Worm (Caenorhabditis elegans) whole organism, late embryonic: ENCODE data around the gene Y69A2AR.47.

Experiments
- C38D4.7 ChIP-seq: fragments of 200-800 bp; sonication (Bioruptor generic); optimal IDR thresholded peaks from 2 replicates; lab custom pipeline; 2018; ENCODE audit warnings: mild to moderate bottlenecking, missing genetic modification characterization, moderate library complexity, missing compliant biosample characterization
- ahr-1 ChIP-seq: sonication (generic microtip); optimal IDR thresholded peaks from 2 replicates; lab custom pipeline; 2016; ENCODE audit warnings: missing genetic modification characterization, missing compliant biosample characterization
- ama-1 ChIP-seq: fragments of 150-350 bp; optimal IDR thresholded peaks from 2 replicates; lab custom pipeline; 2014
- ceh-24 ChIP-seq: sonication (generic microtip); optimal IDR thresholded peaks from 2 replicates; lab custom pipeline; 2016; ENCODE audit warnings: mild to moderate bottlenecking, missing genetic modification characterization, missing compliant biosample characterization
- dmd-4 ChIP-seq: sonication (generic microtip); optimal IDR thresholded peaks from 2 replicates; lab custom pipeline; 2016; ENCODE audit warnings: borderline replicate concordance, missing genetic modification characterization, missing compliant biosample characterization
- fax-1 ChIP-seq: sonication (generic microtip); optimal IDR thresholded peaks from 2 replicates; lab custom pipeline; 2016; ENCODE audit warnings: missing genotype, missing genetic modification characterization, missing compliant biosample characterization
- fkh-10 ChIP-seq: fragments of 150-350 bp; optimal IDR thresholded peaks from 2 replicates; lab custom pipeline; 2014; ENCODE audit warnings: missing biosample characterization, missing genetic modification reagents, missing genetic modification characterization
- hlh-15 ChIP-seq: sonication (generic microtip); optimal IDR thresholded peaks from 2 replicates; lab custom pipeline; 2016; ENCODE audit warnings: missing genetic modification characterization, missing compliant biosample characterization
- hlh-30 ChIP-seq: sonication (generic microtip); optimal IDR thresholded peaks from 2 replicates; lab custom pipeline; 2017; ENCODE audit warnings: antibody characterized with exemption, missing genetic modification characterization, missing compliant biosample characterization; ENCODE audit not compliant: insufficient read depth
- lin-11 ChIP-seq: fragments of 200-800 bp; sonication (Bioruptor generic); optimal IDR thresholded peaks from 2 replicates; lab custom pipeline; 2018; ENCODE audit warnings: mild to moderate bottlenecking, missing genetic modification characterization, missing compliant biosample characterization
- mec-3 ChIP-seq: sonication (generic microtip); optimal IDR thresholded peaks from 2 replicates; lab custom pipeline; 2016; ENCODE audit warnings: borderline replicate concordance, missing genetic modification characterization, missing compliant biosample characterization
- npax-4 ChIP-seq: sonication (generic microtip); optimal IDR thresholded peaks from 2 replicates; lab custom pipeline; 2016; ENCODE audit warnings: missing genetic modification characterization, missing compliant biosample characterization
- odd-2 ChIP-seq: sonication (generic microtip); optimal IDR thresholded peaks from 2 replicates; lab custom pipeline; 2017; ENCODE audit warnings: antibody characterized with exemption, mild to moderate bottlenecking, missing genetic modification characterization, missing compliant biosample characterization
- pag-3 ChIP-seq: sonication (generic microtip); optimal IDR thresholded peaks from 2 replicates; lab custom pipeline; 2016; ENCODE audit warnings: missing compliant biosample characterization, missing genetic modification characterization, borderline replicate concordance
- pqm-1 ChIP-seq: sonication (generic microtip); optimal IDR thresholded peaks from 2 replicates; lab custom pipeline; 2016; ENCODE audit warnings: missing genetic modification characterization, missing compliant biosample characterization
- sox-4 ChIP-seq: sonication (generic microtip); optimal IDR thresholded peaks from 2 replicates; lab custom pipeline; 2017; ENCODE audit warnings: mild to moderate bottlenecking, missing genetic modification characterization, inconsistent platforms, missing compliant biosample characterization
- unc-42 ChIP-seq: sonication (generic microtip); optimal IDR thresholded peaks from 2 replicates; lab custom pipeline; 2016; ENCODE audit warnings: missing genotype, missing genetic modification characterization, missing compliant biosample characterization
- unc-86 ChIP-seq: sonication (generic microtip); optimal IDR thresholded peaks from 2 replicates; lab custom pipeline; 2016; ENCODE audit warnings: missing genetic modification characterization, missing compliant biosample characterization
- ztf-16 ChIP-seq: sonication (generic microtip); optimal IDR thresholded peaks from 2 replicates; lab custom pipeline; 2017; ENCODE audit warnings: missing genetic modification characterization, missing compliant biosample characterization

The Y69A2AR.47 gene

ce11 chrIV:2640950-2641349 lies 43.4 kb downstream of the Y69A2AR.47 start, which contains the start of the genes mdf-2 and nduv-3 (continued):
- TF ChIP-seq fkh-10: no peak
- no peak for TF ChIP-seq sox-4 (tag; lab: Kevin White, UChicago)
- TF ChIP-seq pqm-1 (tag; lab: Kevin White, UChicago): no peak
- TF ChIP-seq unc-86 (tag; lab: Kevin White, UChicago): no peak
- TF ChIP-seq dmd-4: no peak
- no peak for TF ChIP-seq pag-3 (tag; lab: Kevin White, UChicago)
- no peak for TF ChIP-seq ztf-16 (tag; lab: Kevin White, UChicago)
- no peak for TF ChIP-seq hlh-30 (tag; lab: Kevin White, UChicago)
- TF ChIP-seq lin-11 (tag; lab: Kevin White, UChicago): no peak
- no peak for TF ChIP-seq ama-1 (lab: Kevin White, UChicago)
- no peak for TF ChIP-seq mec-3 (tag; lab: Kevin White, UChicago)
- TF ChIP-seq fax-1 (tag; lab: Kevin White, UChicago): no peak
- TF ChIP-seq ceh-24 (tag; lab: Kevin White, UChicago): no peak

- no peak for TF ChIP-seq hlh-15
- no peak for TF ChIP-seq mec-3 (tag; lab: Kevin White, UChicago)
- no peak for TF ChIP-seq C38D4.7 (GFP tag; lab: Kevin White, UChicago)
- TF ChIP-seq, all 69 proteins: peak for 0
Measured at ce11 chrIV:2642054-2642453, 44.5 kb downstream of the Y69A2AR.47 start.

- TF ChIP-seq odd-2 (no peak), dmd-4 (no peak), npax-4 (tag; lab: Kevin White, UChicago) (no peak), ahr-1 (no peak), unc-42 (no peak)
Measured at ce11 chrIV:2642673-2643072, 45.2 kb downstream of the Y69A2AR.47 start, which contains the start of gene ric-8. TSS of gene ric-8 (plus strand) at chrIV:2642973.
